Fruit fly (Drosophila melanogaster): ENCODE results near the gene Sfp23F.
"Not testable (repeated sequence)": the region's sequence is repeated elsewhere in the genome, so short reads cannot be mapped to it uniquely, and the experiment has no call there.

Gene Sfp23F

DNA sequence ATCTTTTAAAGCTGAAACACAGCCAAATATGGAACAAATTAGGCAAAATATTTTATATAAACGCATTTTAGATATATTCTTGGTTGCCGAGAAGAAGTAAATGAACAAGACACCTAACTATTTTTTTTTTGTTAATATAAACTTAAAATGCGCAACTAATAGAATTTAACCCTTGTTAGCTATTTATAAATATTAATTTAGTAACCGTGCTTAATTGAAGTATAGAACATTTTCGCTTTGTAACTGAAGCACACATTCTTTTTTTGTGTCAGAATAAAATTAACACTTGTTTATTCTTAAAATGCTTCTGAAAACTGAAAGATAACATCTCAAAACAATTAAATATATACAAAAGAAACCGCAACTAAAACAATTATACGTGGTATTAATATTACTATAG lies at the start of gene Sfp23F:
Gene Sfp23F (minus strand): TSS at position 101 of the 400 bp plus-strand sequence.
- no peak for TF ChIP-seq noc (tag; optimal IDR thresholded peaks at IDR 0.05)

DNA sequence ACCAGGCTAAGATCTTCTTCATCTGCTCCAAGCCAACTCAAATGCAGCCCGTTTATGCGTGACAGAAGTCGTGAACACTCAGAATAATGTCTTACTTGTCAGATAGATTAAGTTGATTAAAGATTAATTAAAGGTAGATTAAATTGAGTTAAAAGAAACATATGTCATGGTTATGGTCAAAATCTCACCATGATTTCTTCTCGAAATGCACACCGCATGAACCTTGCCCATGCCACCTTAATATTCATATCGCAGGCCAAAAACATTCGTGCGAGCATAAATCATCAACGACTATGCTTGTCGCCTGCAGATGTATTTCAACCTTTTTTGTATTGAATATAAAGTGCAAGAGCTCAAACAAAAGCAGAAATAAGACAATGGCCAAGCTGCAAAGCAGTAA lies 49.5 kb upstream of the Sfp23F start:
- no peak for TF ChIP-seq noc (tag; optimal IDR thresholded peaks at IDR 0.05)

DNA sequence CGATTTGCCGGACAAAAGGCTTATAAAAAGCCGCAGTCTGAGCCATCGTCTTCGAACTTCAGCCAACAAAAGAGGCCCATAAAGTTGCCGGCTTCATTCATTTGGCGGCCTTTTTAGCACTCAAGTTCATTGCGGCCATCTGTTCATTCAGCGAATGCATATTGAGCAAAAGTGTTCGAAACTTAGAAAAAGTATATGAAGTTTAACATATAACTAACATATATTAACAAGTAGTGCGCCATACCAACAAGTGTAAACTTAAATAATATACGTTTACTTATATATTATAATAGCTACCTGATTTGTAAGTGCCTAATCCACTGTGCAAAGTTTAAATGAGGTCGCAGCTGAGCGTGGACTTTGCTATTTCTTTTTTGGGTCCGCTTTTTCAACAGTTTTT lies 48.8 kb upstream of the Sfp23F start:
- TF ChIP-seq noc (tag; optimal IDR thresholded peaks at IDR 0.05): no peak

DNA sequence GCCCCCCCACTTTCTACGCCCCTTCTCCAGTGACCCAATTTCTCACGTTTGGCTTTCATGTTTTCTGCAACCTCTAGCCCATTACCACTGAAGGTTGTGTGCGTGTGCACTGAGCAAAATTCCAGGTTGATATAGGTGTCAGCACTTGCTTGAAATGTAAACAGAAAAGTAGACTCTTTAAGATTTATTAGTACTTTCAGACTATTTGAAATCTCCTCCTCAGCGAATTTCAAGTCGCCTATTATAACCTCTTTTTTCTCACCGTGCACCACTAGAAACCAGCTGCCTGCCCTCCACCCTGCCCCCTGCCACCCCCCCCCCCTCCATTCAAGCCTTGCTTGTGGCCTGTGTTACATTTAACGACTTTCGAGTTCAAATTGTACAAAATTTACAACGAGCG lies 47.5 kb upstream of the Sfp23F start:
- TF ChIP-seq noc (tag; optimal IDR thresholded peaks at IDR 0.05): no peak

DNA sequence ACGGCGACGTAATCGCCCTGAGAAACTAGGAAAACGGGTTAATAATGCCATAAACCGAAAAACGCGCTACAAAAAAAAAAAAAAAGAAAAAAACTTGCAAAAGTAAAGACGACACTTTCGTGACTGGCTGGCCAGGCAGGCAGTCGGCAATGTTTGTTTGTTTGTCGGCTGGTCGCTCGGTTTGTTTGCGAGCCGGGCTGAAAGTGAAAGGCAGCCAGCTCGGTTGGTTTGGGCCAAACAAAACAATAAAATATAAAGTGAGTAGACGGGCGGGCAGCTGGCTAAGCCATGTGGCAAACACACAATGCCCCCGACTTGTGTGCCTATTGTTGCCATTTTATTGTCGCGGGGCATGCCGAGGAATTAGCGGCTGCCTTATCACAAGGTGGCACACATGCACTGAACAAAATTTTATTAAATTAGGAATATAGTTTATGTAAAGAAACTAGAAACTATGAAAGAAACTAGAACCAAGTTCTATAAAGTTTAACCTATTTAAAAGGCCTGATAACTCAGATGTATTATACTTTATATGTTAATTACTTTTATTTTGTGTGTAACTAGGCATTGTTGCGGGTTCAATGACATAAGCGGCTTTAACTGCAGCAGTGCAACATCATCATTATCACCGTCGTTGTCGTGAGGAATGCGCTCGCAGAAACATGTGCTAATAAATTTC lies 41.0 kb upstream of the Sfp23F start:
- TF ChIP-seq noc (tag; optimal IDR thresholded peaks at IDR 0.05): no peak

DNA sequence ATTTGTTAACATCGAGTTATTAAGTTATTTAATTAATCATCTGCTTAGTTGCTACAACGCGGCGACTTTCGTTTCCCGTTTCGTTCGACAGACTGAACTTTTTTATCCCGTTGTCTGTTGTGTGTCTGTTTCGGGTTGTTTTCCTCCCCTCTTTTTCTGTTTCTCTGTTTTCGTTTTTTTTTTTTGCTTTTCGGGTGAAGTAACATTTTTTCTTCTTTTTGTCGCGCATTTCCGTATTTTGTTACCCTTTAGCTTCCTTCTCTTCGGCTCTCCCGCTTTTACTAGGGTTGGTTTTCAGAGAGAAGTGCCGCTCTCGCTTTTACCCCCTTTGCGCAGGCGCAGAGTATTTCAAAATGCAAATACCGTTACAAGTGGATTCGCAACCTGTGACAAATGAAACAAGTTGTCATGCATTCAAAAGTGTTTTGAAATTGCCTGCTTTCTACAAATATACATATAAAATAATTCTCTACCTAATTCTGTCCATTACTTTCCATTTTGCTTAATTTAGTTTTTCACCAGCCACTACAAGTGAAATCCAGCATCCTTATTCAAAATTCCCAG lies 39.2 kb upstream of the Sfp23F start, which contains the start of gene Pgant2:
Gene Pgant2 (minus strand): TSS at position 51 of the 564 bp plus-strand sequence.
- no peak for TF ChIP-seq noc (tag; optimal IDR thresholded peaks at IDR 0.05)

DNA sequence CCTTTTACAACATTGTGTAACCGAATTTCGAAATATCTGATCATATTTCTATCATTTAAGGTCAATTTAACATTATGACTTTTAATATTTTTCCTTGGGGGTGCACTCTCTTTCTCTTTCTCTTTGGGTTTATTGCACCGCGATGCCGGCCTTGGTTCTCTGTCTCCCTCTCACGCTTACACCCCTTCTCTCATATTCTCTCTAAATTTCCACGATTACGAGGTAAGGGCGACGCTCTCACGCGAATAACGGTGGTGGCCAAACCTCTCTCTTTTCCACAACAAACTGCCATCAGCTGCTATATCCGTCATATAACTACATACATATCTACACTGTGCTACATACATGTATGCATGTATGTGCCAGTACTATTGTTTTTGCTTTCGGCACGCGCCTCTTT lies 38.4 kb upstream of the Sfp23F start:
- no peak for TF ChIP-seq noc (tag; optimal IDR thresholded peaks at IDR 0.05)

DNA sequence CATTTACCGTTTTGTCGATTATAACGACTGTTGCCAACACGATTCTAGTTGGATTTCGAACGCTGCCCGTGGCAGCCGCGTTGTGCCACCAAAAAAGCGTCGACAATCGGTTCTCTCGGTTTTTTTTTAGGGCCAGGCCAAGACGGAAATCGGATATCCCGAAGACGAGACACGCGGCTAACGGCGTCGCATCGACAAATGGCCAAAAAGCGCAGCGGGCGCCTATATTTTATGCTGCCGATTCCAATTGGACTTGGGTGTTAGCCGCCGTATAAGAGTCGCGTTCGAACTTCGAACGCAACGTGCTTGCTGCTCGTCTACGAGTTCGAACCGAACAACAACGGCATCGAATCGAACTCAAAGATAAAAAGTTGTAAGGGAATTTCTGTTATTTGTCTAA lies 35.2 kb upstream of the Sfp23F start:
- TF ChIP-seq noc (tag; optimal IDR thresholded peaks at IDR 0.05): no peak

DNA sequence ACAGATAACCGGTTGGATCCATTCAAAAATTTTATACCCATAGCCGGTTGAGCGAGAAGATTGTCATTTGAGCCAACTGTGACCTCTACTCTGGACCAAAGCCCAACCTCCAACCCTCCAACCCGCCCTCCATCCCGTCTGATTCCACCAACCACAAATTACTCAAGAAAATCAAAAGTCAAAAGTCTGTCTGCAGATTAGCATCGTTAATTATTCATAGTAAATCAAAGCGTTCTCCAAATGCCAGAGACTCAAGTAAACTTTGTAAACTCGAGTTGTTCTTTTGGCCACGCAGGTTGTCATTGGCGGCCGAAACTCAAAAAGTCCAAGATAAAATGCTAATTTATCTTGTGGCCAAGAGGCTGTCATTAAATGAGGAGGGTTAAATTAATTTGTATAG lies 30.1 kb upstream of the Sfp23F start:
- no peak for TF ChIP-seq noc (tag; optimal IDR thresholded peaks at IDR 0.05)

DNA sequence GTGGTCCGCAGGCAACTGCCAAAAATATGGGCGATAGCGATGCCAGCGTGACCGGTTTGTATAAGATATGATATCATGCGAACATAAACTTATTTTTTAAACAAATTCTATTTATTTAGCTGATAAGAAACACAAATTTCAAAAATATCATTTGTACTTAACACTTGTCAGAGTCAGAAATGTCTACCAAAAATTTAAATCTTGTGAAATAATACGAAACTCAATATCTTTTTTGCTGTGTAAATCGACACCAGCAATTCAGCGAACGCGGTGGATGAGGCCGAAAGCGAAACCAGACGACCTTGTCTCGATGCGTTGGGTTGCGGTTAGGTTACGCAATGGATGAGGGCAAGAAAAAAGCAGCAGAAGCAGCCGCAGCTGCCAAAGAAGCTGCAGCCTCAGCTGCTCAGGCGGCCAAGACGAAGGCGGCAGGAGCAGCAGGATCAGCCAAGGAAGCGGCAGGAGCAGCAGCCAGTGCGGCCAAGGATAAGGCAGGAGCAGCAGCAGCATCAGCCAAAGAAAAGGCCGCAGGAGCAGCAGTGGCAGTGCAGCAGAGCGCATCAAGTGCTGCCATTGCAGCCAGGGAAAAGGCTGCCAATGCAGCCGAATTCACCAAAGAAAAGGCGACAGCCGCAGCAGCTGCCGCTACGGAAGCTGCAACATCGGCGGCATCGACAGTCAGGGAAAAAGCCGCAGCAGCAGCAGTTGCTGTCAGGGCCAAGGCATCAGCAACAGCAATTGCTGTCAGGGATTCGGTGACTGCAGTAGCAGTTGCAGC lies 29.2 kb upstream of the Sfp23F start, which contains the start of gene CG31952:
Gene CG31952 (plus strand): TSS at position 167 of the 778 bp plus-strand sequence.
- TF ChIP-seq noc (tag; optimal IDR thresholded peaks at IDR 0.05): peak; percentile 2

DNA sequence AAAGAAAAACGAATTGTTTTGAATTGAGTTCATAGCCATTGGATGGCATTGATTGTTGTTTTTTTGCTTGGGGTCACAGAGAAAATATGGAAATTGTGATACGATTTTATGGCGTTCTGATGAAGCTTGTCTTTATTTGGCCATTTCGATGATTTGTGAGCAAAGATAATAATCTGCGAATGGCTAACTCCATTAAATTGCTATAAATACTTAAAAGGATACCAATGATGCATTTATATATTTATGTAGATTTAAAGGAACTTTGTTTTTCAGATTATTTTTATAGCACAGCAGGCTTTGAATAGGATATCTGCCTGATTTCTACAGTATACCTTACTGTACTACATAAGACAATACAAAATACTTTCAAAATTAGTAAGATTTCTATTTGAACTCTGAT lies 22.7 kb upstream of the Sfp23F start, which contains the start of gene CG8840:
Gene CG8840 (plus strand): TSS at position 301 of the 400 bp plus-strand sequence.
- TF ChIP-seq noc (tag; optimal IDR thresholded peaks at IDR 0.05): no peak

DNA sequence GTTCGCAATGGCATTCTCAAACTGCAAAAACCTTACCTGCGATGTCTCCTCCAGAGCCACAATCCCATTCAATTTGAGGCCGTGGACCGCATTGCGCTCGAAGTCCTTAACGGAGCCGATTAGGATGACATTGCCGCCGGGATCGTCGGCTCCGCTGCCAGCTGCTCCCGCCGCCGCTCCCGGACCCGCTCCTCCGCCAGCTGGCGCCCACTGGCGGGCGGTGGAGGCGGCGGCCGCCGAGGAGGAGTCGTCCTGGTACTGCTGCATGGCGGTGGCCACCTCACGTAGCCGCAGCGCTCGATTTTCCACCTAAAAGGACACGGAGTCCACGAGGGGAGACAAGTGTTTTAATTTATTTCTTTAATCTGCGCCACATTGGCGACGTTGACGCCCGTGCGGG lies 20.2 kb upstream of the Sfp23F start:
- TF ChIP-seq noc (tag; optimal IDR thresholded peaks at IDR 0.05): no peak

DNA sequence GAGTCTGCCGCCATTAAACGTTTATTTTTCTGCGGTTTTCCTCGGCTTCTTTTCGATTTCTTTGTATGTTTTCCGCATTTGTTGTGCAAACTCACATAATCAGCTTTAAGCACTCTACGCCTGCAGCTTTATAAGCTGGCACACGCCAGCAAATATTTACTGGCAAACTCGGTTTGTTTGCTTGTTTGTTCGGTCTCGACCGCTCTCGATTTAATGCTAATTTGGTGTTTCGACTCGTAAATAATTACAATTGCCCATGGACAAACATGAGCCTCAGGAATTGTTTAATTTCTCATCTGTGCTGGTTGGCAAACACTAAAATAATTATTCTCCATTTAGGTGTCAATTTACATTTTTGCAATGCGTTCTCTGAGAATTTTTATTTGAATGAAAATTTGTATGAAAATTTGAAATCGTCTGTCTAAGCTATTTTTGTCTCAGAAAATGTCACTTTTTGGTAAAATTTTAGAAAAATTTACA lies 10.1 kb upstream of the Sfp23F start, which contains the start of gene CG34175:
Gene CG34175 (plus strand): TSS at position 430 of the 480 bp plus-strand sequence.
- TF ChIP-seq noc (tag; optimal IDR thresholded peaks at IDR 0.05): no peak

DNA sequence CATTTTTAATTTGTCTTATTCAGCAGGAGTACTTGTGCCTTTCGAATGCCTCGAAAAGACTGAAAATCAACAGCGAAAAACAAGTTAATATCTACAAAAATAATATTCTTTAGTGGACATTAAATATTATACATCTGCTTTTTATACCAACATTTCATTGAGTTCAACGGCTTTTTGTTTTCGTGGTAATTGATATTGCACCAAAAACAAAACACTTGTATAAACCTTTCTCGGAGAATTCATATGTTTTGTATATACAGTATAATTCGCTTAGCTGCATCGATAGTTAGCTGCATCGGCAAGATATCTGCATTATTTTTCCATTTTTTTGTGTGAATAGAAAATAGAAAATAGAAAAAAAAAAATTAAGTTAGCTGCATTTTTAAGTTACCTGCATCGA lies 853 bp upstream of the Sfp23F start, which contains the start of gene CG42460:
Gene CG42460 (minus strand): TSS at position 101 of the 400 bp plus-strand sequence.
- TF ChIP-seq noc (tag; optimal IDR thresholded peaks at IDR 0.05): not testable (repeated sequence)

DNA sequence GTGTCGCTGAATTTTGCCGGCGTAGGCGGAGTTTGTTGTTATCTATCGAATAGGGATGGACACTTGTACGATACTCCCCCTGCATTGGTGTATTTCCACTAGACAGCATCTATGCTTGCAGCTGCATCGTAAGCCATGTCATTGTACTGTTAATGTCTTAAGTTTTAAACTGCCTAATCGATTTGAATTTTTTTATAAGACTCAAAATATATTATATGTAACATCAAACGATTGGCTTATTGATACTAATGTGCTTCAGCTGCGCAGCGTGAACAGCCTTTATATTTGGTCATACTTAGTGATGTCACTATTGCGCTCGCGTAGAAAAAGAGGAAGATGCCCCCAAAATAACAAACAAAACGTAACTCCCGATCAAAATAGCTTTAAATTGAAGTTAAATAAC lies 10.9 kb downstream of the Sfp23F start, which contains the start of the genes CG9662 and Ptpa:
Gene CG9662 (minus strand): TSS at position 54 of the 403 bp plus-strand sequence.
Gene Ptpa (plus strand): TSS at position 319 of the 403 bp plus-strand sequence.
- TF ChIP-seq noc (tag; optimal IDR thresholded peaks at IDR 0.05): no peak

DNA sequence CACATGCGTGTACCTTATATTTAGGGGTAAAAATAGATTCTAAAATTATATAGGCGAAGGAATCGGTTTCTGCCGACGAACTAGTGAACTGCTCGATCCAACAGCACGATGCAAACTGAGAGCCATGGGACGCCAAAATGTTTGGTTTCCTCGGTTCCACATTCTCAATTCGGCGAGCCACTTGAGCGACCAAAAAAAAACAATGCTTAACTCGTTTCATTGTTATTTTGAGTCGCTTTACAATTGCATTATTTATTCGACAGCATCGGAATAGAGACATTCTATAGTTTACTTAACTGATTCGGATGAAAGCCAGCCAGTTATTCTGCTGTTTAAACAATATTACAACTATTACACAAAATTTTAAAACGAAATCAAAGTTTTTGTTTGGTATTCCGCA lies 11.9 kb downstream of the Sfp23F start, which contains the start of gene CG15412:
Gene CG15412 (minus strand): TSS at position 101 of the 400 bp plus-strand sequence.
- TF ChIP-seq noc (tag; optimal IDR thresholded peaks at IDR 0.05): no peak
